Worm (Caenorhabditis elegans) whole organism, L1 larva: ENCODE data around the gene ets-10.

Experiments used
- aha-1 ChIP-seq: fragments of 150-350 bp; optimal IDR thresholded peaks from 2 replicates; lab custom pipeline; 2014; ENCODE audit warnings: missing biosample characterization, missing genetic modification characterization
- alr-1 ChIP-seq: fragments of 200-800 bp; sonication (Bioruptor generic); optimal IDR thresholded peaks from 2 replicates; lab custom pipeline; 2018; ENCODE audit warnings: borderline replicate concordance, mild to moderate bottlenecking, missing genetic modification characterization, missing compliant biosample characterization
- aly-2 ChIP-seq: fragments of 150-350 bp; optimal IDR thresholded peaks from 2 replicates; lab custom pipeline; 2014; ENCODE audit warnings: missing biosample characterization, missing genetic modification characterization
- blmp-1 ChIP-seq: fragments of 150-350 bp; optimal IDR thresholded peaks from 2 replicates; lab custom pipeline; 2014; ENCODE audit warnings: missing biosample characterization, missing genetic modification characterization
- dpl-1 ChIP-seq, 3 experiments: fragments of 150-350 bp in 2 of 3; sonication (generic microtip) in 1 of 3; optimal IDR thresholded peaks; 2 replicates each; lab custom pipeline; 2014 to 2017; ENCODE audit warnings: missing biosample characterization in 3 of 3, missing genetic modification characterization in 3 of 3, missing genetic modification reagents in 3 of 3
- egl-27 ChIP-seq, 2 experiments: fragments of 150-350 bp in 1 of 2; sonication (generic microtip); optimal IDR thresholded peaks; 3 replicates each; lab custom pipeline; 2017 to 2018; ENCODE audit warnings: missing biosample characterization in 2 of 2, missing genetic modification characterization in 2 of 2, missing genetic modification reagents in 2 of 2
- elt-2 ChIP-seq: sonication (generic microtip); optimal IDR thresholded peaks from 2 replicates; lab custom pipeline; 2016; ENCODE audit warnings: missing genetic modification characterization, mild to moderate bottlenecking, inconsistent platforms, missing compliant biosample characterization, missing genetic modification reagents
- jun-1 ChIP-seq: fragments of 150-350 bp; optimal IDR thresholded peaks from 2 replicates; lab custom pipeline; 2014; ENCODE audit warnings: missing biosample characterization, missing genetic modification reagents, missing genetic modification characterization
- nhr-20 ChIP-seq: sonication (generic microtip); optimal IDR thresholded peaks from 2 replicates; lab custom pipeline; 2016; ENCODE audit warnings: mild to moderate bottlenecking, missing genetic modification characterization, missing compliant biosample characterization
- nhr-77 ChIP-seq: fragments of 150-350 bp; optimal IDR thresholded peaks from 2 replicates; lab custom pipeline; 2014; ENCODE audit warnings: missing biosample characterization, missing genetic modification characterization
- pax-3 ChIP-seq: fragments of 200-800 bp; sonication (Bioruptor generic); optimal IDR thresholded peaks from 2 replicates; lab custom pipeline; 2018; ENCODE audit warnings: mild to moderate bottlenecking, missing genetic modification characterization, moderate library complexity, missing compliant biosample characterization
- skn-1 ChIP-seq: fragments of 150-350 bp; optimal IDR thresholded peaks from 2 replicates; lab custom pipeline; 2014; ENCODE audit warnings: missing biosample characterization, missing genetic modification characterization
- unc-86 ChIP-seq: sonication (generic microtip); optimal IDR thresholded peaks from 2 replicates; lab custom pipeline; 2016; ENCODE audit warnings: missing genetic modification characterization, missing compliant biosample characterization
- ztf-4 ChIP-seq: fragments of 150-350 bp; optimal IDR thresholded peaks from 2 replicates; lab custom pipeline; 2014; ENCODE audit warnings: missing biosample characterization, missing genetic modification characterization

- peak; percentile 43 for TF ChIP-seq elt-2 (tag; lab: Kevin White, UChicago)
- no peak for TF ChIP-seq jun-1 (tag; lab: Kevin White, UChicago)
- no peak for TF ChIP-seq dpl-1 (GFP tag; optimal IDR thresholded peaks at IDR 0.05; lab: Kevin White, UChicago)
- no peak for TF ChIP-seq nhr-77 (tag; lab: Kevin White, UChicago)
- TF ChIP-seq egl-27 (tag; optimal IDR thresholded peaks at IDR 0.05; lab: Kevin White, UChicago): no peak
- no peak for TF ChIP-seq pax-3
- TF ChIP-seq aly-2 (tag; lab: Kevin White, UChicago): no peak
- TF ChIP-seq ztf-4: no peak
- no peak for TF ChIP-seq aha-1 (tag; lab: Kevin White, UChicago)
- no peak for TF ChIP-seq blmp-1 (tag; lab: Kevin White, UChicago)
- no peak for TF ChIP-seq alr-1 (tag; lab: Kevin White, UChicago)
- TF ChIP-seq unc-86 (tag; lab: Kevin White, UChicago): no peak
- TF ChIP-seq skn-1 (tag; lab: Kevin White, UChicago): no peak
- TF ChIP-seq nhr-20 (tag; lab: Kevin White, UChicago): no peak
Observed at ce11 chrX:4268396-4268795, 15.6 kb upstream of the ets-10 start.
